Worm (Caenorhabditis elegans): Measurements from ENCODE around the gene C34B4.2.

ce11 chrV:13061836-13062235 is 21.0 kb upstream of the C34B4.2 start, which contains the start of gene F42E8.1:
- TF ChIP-seq nhr-237 (tag; optimal IDR thresholded peaks at IDR 0.05) (no peak), fos-1 (tag; optimal IDR thresholded peaks at IDR 0.05) (no peak), unc-39 (tag; optimal IDR thresholded peaks at IDR 0.05) (no peak), zag-1 (tag; optimal IDR thresholded peaks at IDR 0.05) (no peak), unc-62 (GFP tag; optimal IDR thresholded peaks at IDR 0.05) (no peak)
